Fruit fly (Drosophila melanogaster) whole organism, embryonic: ENCODE measurements around the gene Rdh.

Experiments
- B-H1 ChIP-seq: fragments of 200-800 bp; sonication (Bioruptor generic); IDR thresholded peaks from 3 replicates; pipeline ENCODE4 v1.3.6; 2022; ENCODE audit warnings: missing biosample characterization, missing genetic modification characterization
- CG10274 ChIP-seq: fragments of 200-800 bp; sonication (Bioruptor generic); optimal IDR thresholded peaks from 3 replicates; lab custom pipeline; 2017; ENCODE audit warnings: missing biosample characterization, mild to moderate bottlenecking, missing genetic modification characterization
- CG10431 ChIP-seq: fragments of 200-800 bp; sonication (Bioruptor generic); optimal IDR thresholded peaks from 3 replicates; lab custom pipeline; 2018; ENCODE audit warnings: missing biosample characterization, mild to moderate bottlenecking, missing genetic modification characterization
- CG10543 ChIP-seq: fragments of 200-800 bp; sonication (Bioruptor generic); optimal IDR thresholded peaks from 3 replicates; lab custom pipeline; 2017; ENCODE audit warnings: missing biosample characterization, mild to moderate bottlenecking, missing genetic modification characterization, moderate library complexity
- CG11247 ChIP-seq: fragments of 200-800 bp; sonication (Bioruptor generic); IDR thresholded peaks from 2 replicates; pipeline ENCODE4 v1.3.6; 2022; ENCODE audit warnings: missing biosample characterization, missing genetic modification characterization
- CG11560 ChIP-seq: fragments of 200-800 bp; sonication (Bioruptor generic); IDR thresholded peaks from 3 replicates; pipeline ENCODE4 v1.3.6; 2022; ENCODE audit warnings: missing biosample characterization, missing genetic modification characterization
- CG12659 ChIP-seq: fragments of 200-800 bp; sonication (Bioruptor generic); optimal IDR thresholded peaks from 3 replicates; lab custom pipeline; 2017; ENCODE audit warnings: mild to moderate bottlenecking, missing biosample characterization, missing genetic modification reagents, missing genetic modification characterization
- CG12942 ChIP-seq: fragments of 200-800 bp; sonication (Bioruptor generic); optimal IDR thresholded peaks from 3 replicates; lab custom pipeline; 2016; ENCODE audit warnings: missing biosample characterization, missing genetic modification characterization
- CG13123 ChIP-seq: fragments of 200-800 bp; sonication (Bioruptor generic); optimal IDR thresholded peaks from 2 replicates; lab custom pipeline; 2016; ENCODE audit warnings: missing biosample characterization, missing genetic modification characterization
- CG13894 ChIP-seq: fragments of 200-800 bp; sonication (Bioruptor generic); optimal IDR thresholded peaks from 3 replicates; lab custom pipeline; 2018; ENCODE audit warnings: missing biosample characterization, mild to moderate bottlenecking, missing genetic modification characterization, moderate library complexity
- CG14710 ChIP-seq: fragments of 200-800 bp; sonication (Bioruptor generic); optimal IDR thresholded peaks from 3 replicates; lab custom pipeline; 2019; ENCODE audit warnings: missing biosample characterization, mild to moderate bottlenecking, missing genetic modification characterization, moderate library complexity
- CG15479 ChIP-seq: fragments of 200-800 bp; sonication (Bioruptor generic); optimal IDR thresholded peaks from 3 replicates; lab custom pipeline; 2019; ENCODE audit warnings: missing biosample characterization, mild to moderate bottlenecking, missing genetic modification characterization, moderate library complexity
- CG1647 ChIP-seq: fragments of 200-800 bp; sonication (Bioruptor generic); optimal IDR thresholded peaks from 3 replicates; lab custom pipeline; 2016; ENCODE audit warnings: missing biosample characterization, missing genetic modification characterization
- CG2199 ChIP-seq: fragments of 200-800 bp; sonication (Bioruptor generic); IDR thresholded peaks from 3 replicates; pipeline ENCODE4 v1.3.6; 2022; ENCODE audit warnings: missing biosample characterization, missing genetic modification characterization
- CG31388 ChIP-seq: fragments of 200-800 bp; sonication (Bioruptor generic); optimal IDR thresholded peaks from 2 replicates; lab custom pipeline; 2016; ENCODE audit warnings: missing biosample characterization, missing genetic modification characterization
- CG4424 ChIP-seq: fragments of 200-800 bp; sonication (Bioruptor generic); optimal IDR thresholded peaks from 3 replicates; lab custom pipeline; 2016; ENCODE audit warnings: missing biosample characterization, missing genetic modification characterization
- CG6791 ChIP-seq: fragments of 200-800 bp; sonication (Bioruptor generic); IDR thresholded peaks from 3 replicates; pipeline ENCODE4 v1.3.6; 2022; ENCODE audit warnings: missing biosample characterization, missing genetic modification characterization; ENCODE audit not compliant: partially characterized antibody
- CG6813 ChIP-seq: fragments of 200-800 bp; sonication (Bioruptor generic); optimal IDR thresholded peaks from 2 replicates; lab custom pipeline; 2017; ENCODE audit warnings: missing biosample characterization, missing genetic modification characterization, mild to moderate bottlenecking, moderate library complexity, missing genetic modification reagents
- CG8089 ChIP-seq: fragments of 200-800 bp; sonication (Bioruptor generic); optimal IDR thresholded peaks from 3 replicates; lab custom pipeline; 2016; ENCODE audit warnings: missing biosample characterization, missing genetic modification characterization
- CG8388 ChIP-seq: fragments of 200-800 bp; sonication (Bioruptor generic); optimal IDR thresholded peaks from 2 replicates; lab custom pipeline; 2019; ENCODE audit warnings: missing biosample characterization, mild to moderate bottlenecking, missing genetic modification characterization, moderate library complexity
- CG9932 ChIP-seq: fragments of 200-800 bp; sonication (Bioruptor generic); IDR thresholded peaks from 2 replicates; pipeline ENCODE4 v1.3.6; 2022; ENCODE audit warnings: missing biosample characterization, missing genetic modification characterization
- Camta ChIP-seq: fragments of 200-800 bp; sonication (Bioruptor generic); optimal IDR thresholded peaks from 2 replicates; lab custom pipeline; 2016; ENCODE audit warnings: missing biosample characterization, missing genetic modification characterization
- CoRest ChIP-seq: fragments of 200-800 bp; sonication (Bioruptor generic); optimal IDR thresholded peaks from 3 replicates; lab custom pipeline; 2018; ENCODE audit warnings: missing biosample characterization, mild to moderate bottlenecking, missing genetic modification characterization, moderate library complexity
- D19A ChIP-seq: fragments of 200-800 bp; optimal IDR thresholded peaks from 3 replicates; lab custom pipeline; 2019; ENCODE audit warnings: missing biosample characterization, mild to moderate bottlenecking, missing genetic modification characterization, moderate library complexity
- Dp ChIP-seq: fragments of 200-800 bp; sonication (Bioruptor generic); optimal IDR thresholded peaks from 2 replicates; lab custom pipeline; 2018; ENCODE audit warnings: missing biosample characterization, mild to moderate bottlenecking, missing genetic modification characterization, moderate library complexity
- ERR ChIP-seq: fragments of 200-800 bp; sonication (Bioruptor generic); optimal IDR thresholded peaks from 2 replicates; lab custom pipeline; 2016; ENCODE audit warnings: missing biosample characterization, missing genetic modification characterization
- Fer1 ChIP-seq: fragments of 200-800 bp; sonication (Bioruptor generic); optimal IDR thresholded peaks from 2 replicates; lab custom pipeline; 2017; ENCODE audit warnings: missing biosample characterization, mild to moderate bottlenecking, missing genetic modification characterization
- H2.0 ChIP-seq: fragments of 200-800 bp; sonication (Bioruptor generic); IDR thresholded peaks from 2 replicates; pipeline ENCODE4 v1.3.6; 2022; ENCODE audit warnings: missing biosample characterization, missing genetic modification characterization
- HHEX ChIP-seq: fragments of 200-800 bp; sonication (Bioruptor generic); optimal IDR thresholded peaks from 3 replicates; lab custom pipeline; 2017; ENCODE audit warnings: missing biosample characterization, mild to moderate bottlenecking, missing genetic modification characterization, missing genetic modification reagents
- Hr51 ChIP-seq, 2 experiments: fragments of 200-800 bp; sonication (Bioruptor generic); optimal IDR thresholded peaks; 2 replicates in 1 of 2; 3 replicates in 1 of 2; lab custom pipeline; 2016 to 2018; ENCODE audit warnings: missing biosample characterization in 2 of 2, missing genetic modification characterization in 2 of 2, mild to moderate bottlenecking in 1 of 2, moderate library complexity in 1 of 2
- Mad ChIP-seq: fragments of 200-800 bp; sonication (Bioruptor generic); optimal IDR thresholded peaks from 2 replicates; lab custom pipeline; 2016; ENCODE audit warnings: missing biosample characterization, missing genetic modification characterization
- Sin3A ChIP-seq: fragments of >200 bp; optimal IDR thresholded peaks from 2 replicates; lab custom pipeline; 2018
- cas ChIP-seq: fragments of 200-800 bp; sonication (Bioruptor generic); IDR thresholded peaks from 2 replicates; pipeline ENCODE4 v1.3.6; 2022; ENCODE audit warnings: missing biosample characterization, missing genetic modification characterization
- chn ChIP-seq: fragments of 200-800 bp; sonication (Bioruptor generic); optimal IDR thresholded peaks from 2 replicates; lab custom pipeline; 2016; ENCODE audit warnings: missing biosample characterization, missing genetic modification characterization
- crp ChIP-seq, 2 experiments: fragments of 200-800 bp; sonication (Bioruptor generic); optimal IDR thresholded peaks; 2 replicates in 1 of 2; 3 replicates in 1 of 2; lab custom pipeline; 2017; ENCODE audit warnings: missing biosample characterization in 2 of 2, missing genetic modification characterization in 2 of 2, mild to moderate bottlenecking in 1 of 2, moderate library complexity in 1 of 2
- dmrt11E ChIP-seq: fragments of 200-800 bp; sonication (Bioruptor generic); optimal IDR thresholded peaks from 3 replicates; lab custom pipeline; 2018; ENCODE audit warnings: missing biosample characterization, mild to moderate bottlenecking, missing genetic modification characterization, moderate library complexity
- dysf ChIP-seq: fragments of 200-800 bp; sonication (Bioruptor generic); IDR thresholded peaks from 3 replicates; pipeline ENCODE4 v1.3.6; 2022; ENCODE audit warnings: missing biosample characterization, missing genetic modification characterization
- hbn ChIP-seq: fragments of 200-800 bp; sonication (Bioruptor generic); IDR thresholded peaks from 2 replicates; pipeline ENCODE4 v1.3.6; 2022; ENCODE audit warnings: missing biosample characterization, missing genetic modification characterization; ENCODE audit not compliant: partially characterized antibody
- lov ChIP-seq, 2 experiments: fragments of 200-800 bp in 1 of 2; fragments of >200 bp in 1 of 2; sonication (Bioruptor generic) in 1 of 2; IDR thresholded peaks in 1 of 2; optimal IDR thresholded peaks in 1 of 2; 2 replicates in 1 of 2; 3 replicates in 1 of 2; pipeline versions ENCODE4 v1.3.6 to Lab custom; 2017 to 2022; ENCODE audit warnings: missing biosample characterization in 1 of 2, missing genetic modification characterization in 1 of 2
- mam ChIP-seq: fragments of 200-800 bp; sonication (Bioruptor generic); optimal IDR thresholded peaks from 3 replicates; lab custom pipeline; 2016; ENCODE audit warnings: missing biosample characterization, missing genetic modification characterization
- nom ChIP-seq: fragments of 200-800 bp; sonication (Bioruptor generic); optimal IDR thresholded peaks from 2 replicates; lab custom pipeline; 2017; ENCODE audit warnings: missing biosample characterization, missing genetic modification characterization, mild to moderate bottlenecking, moderate library complexity, missing genetic modification reagents
- onecut ChIP-seq: fragments of 200-800 bp; sonication (Bioruptor generic); IDR thresholded peaks from 2 replicates; pipeline ENCODE4 v1.3.6; 2022; ENCODE audit warnings: missing biosample characterization, missing genetic modification characterization
- otp ChIP-seq: fragments of 200-800 bp; sonication (Bioruptor generic); IDR thresholded peaks from 3 replicates; pipeline ENCODE4, ENCODE4 v1.3.6; 2022; ENCODE audit warnings: missing biosample characterization, missing genetic modification characterization
- p53 ChIP-seq: fragments of 200-800 bp; sonication (Bioruptor generic); optimal IDR thresholded peaks from 2 replicates; lab custom pipeline; 2016; ENCODE audit warnings: missing biosample characterization, missing genetic modification characterization
- phol ChIP-seq: fragments of 200-800 bp; sonication (Bioruptor generic); optimal IDR thresholded peaks from 3 replicates; lab custom pipeline; 2018; ENCODE audit warnings: missing biosample characterization, mild to moderate bottlenecking, missing genetic modification characterization, moderate library complexity
- ranshi ChIP-seq: fragments of 200-800 bp; sonication (Bioruptor generic); IDR thresholded peaks from 2 replicates; pipeline ENCODE4 v1.3.6; 2022; ENCODE audit warnings: missing biosample characterization, missing genetic modification characterization
- schlank ChIP-seq: fragments of 200-800 bp; sonication (Bioruptor generic); optimal IDR thresholded peaks from 2 replicates; lab custom pipeline; 2018; ENCODE audit warnings: missing biosample characterization, mild to moderate bottlenecking, missing genetic modification characterization
- sob ChIP-seq: fragments of 200-800 bp; sonication (Bioruptor generic); IDR thresholded peaks from 2 replicates; pipeline ENCODE4 v1.3.6; 2022; ENCODE audit warnings: missing biosample characterization, missing genetic modification characterization
- wek ChIP-seq: fragments of 200-800 bp; sonication (Bioruptor generic); optimal IDR thresholded peaks from 3 replicates; lab custom pipeline; 2018; ENCODE audit warnings: missing biosample characterization, mild to moderate bottlenecking, missing genetic modification characterization, moderate library complexity

Gene Rdh

DNA sequence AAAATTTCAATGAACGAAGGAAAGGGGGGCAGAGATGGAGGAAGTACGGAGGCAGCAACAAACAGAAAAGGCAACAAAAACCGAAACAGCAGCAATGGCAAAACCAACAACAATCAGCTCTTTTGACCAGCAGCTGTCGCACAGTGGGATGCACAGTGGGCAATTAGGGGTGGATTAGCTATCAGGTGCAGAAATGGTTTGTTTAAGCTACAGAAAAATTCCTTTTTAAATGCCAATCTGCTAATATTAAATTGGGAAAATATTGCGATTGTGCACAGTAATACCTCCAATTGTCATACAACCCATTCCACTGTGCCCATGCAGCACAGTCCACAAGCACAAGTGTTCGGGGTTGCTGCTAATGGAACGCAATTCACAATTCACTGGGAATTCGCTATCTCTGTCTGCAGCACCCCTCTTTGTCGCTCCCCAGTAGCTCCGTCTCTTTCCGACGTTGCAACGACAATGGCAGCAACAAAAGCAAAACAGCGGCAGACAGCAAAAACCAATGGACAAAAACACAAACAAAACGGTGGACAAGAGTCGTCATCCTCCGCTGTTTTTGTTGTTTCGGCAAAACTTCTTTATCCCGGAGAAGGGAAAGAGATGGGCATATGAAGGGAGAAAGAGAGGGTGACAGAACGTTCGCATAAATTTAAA lies 40.1 kb upstream of the Rdh start (continued):
- TF ChIP-seq CG4424 (GFP tag; lab: Kevin White, UChicago) (peak; percentile 92), CG11247 (GFP tag; lab: Robert Waterston, UW) (peak; percentile 92), Camta (GFP tag; lab: Kevin White, UChicago) (peak; percentile 92), onecut (peak; percentile 88), CG10431 (GFP tag; lab: Kevin White, UChicago) (no peak), CG15479 (GFP tag; lab: Kevin White, UChicago) (peak; percentile 58), CG10543 (GFP tag; lab: Kevin White, UChicago) (peak; percentile 31), CG14710 (peak; percentile 74), sob (GFP tag; lab: Robert Waterston, UW) (peak; percentile 94), ranshi (GFP tag; lab: Robert Waterston, UW) (peak; percentile 95), CG2199 (GFP tag; lab: Robert Waterston, UW) (peak; percentile 97), CG8089 (GFP tag; lab: Kevin White, UChicago) (peak; percentile 96), wek (GFP tag; lab: Kevin White, UChicago) (peak; percentile 87), crp (GFP tag; optimal IDR thresholded peaks at IDR 0.05; lab: Kevin White, UChicago) (peak in 1 of 2 experiments; percentile 25), Dp (GFP tag; lab: Kevin White, UChicago) (no peak), cas (GFP tag; lab: Robert Waterston, UW) (peak; percentile 87), CG8388 (GFP tag; lab: Kevin White, UChicago) (peak; percentile 91), HHEX (GFP tag; lab: Kevin White, UChicago) (peak; percentile 88), D19A (tag; lab: Kevin White, UChicago) (peak; percentile 81), B-H1 (GFP tag; lab: Robert Waterston, UW) (peak; percentile 96), CoRest (peak; percentile 88), CG10274 (GFP tag; lab: Kevin White, UChicago) (peak; percentile 58), lov (optimal IDR thresholded peaks at IDR 0.05; lab: Kevin White, UChicago) (no peak), lov (GFP tag; IDR thresholded peaks at IDR 0.05; lab: Robert Waterston, UW) (peak; percentile 95), H2.0 (peak; percentile 96), CG1647 (GFP tag; lab: Kevin White, UChicago) (peak; percentile 89), CG6813 (GFP tag; lab: Kevin White, UChicago) (peak; percentile 87), Fer1 (GFP tag; lab: Kevin White, UChicago) (peak; percentile 80), nom (peak; percentile 80), Sin3A (lab: Kevin White, UChicago) (no peak), CG6791 (GFP tag; lab: Robert Waterston, UW) (peak; percentile 21; the same call in 1 of the 3 replicates), hbn (GFP tag; lab: Robert Waterston, UW) (no peak), CG11560 (tag; lab: Robert Waterston, UW) (peak; percentile 86), CG13123 (GFP tag; lab: Kevin White, UChicago) (peak; percentile 90), Hr51 (GFP tag; optimal IDR thresholded peaks at IDR 0.05; lab: Kevin White, UChicago) (peak; percentile 91 to 96), schlank (tag; lab: Kevin White, UChicago) (peak; percentile 76), Mad (GFP tag; lab: Kevin White, UChicago) (peak; percentile 96), dysf (peak; percentile 96), CG13894 (tag; lab: Kevin White, UChicago) (peak; percentile 0), phol (peak; percentile 88), p53 (GFP tag; lab: Kevin White, UChicago) (peak; percentile 86), CG12659 (GFP tag; lab: Kevin White, UChicago) (peak; percentile 93), chn (GFP tag; lab: Kevin White, UChicago) (peak; percentile 98), ERR (GFP tag; lab: Kevin White, UChicago) (peak; percentile 87), mam (GFP tag; lab: Kevin White, UChicago) (peak; percentile 94), dmrt11E (tag; lab: Kevin White, UChicago) (peak; percentile 94), CG31388 (peak; percentile 66), CG12942 (GFP tag; lab: Kevin White, UChicago) (peak; percentile 93), otp (GFP tag; lab: Robert Waterston, UW) (peak; percentile 97), CG9932 (GFP tag; lab: Robert Waterston, UW) (peak; percentile 76)
